Fruit fly (Drosophila melanogaster): ENCODE results near the gene CG15239.

CG15239 gene

DNA sequence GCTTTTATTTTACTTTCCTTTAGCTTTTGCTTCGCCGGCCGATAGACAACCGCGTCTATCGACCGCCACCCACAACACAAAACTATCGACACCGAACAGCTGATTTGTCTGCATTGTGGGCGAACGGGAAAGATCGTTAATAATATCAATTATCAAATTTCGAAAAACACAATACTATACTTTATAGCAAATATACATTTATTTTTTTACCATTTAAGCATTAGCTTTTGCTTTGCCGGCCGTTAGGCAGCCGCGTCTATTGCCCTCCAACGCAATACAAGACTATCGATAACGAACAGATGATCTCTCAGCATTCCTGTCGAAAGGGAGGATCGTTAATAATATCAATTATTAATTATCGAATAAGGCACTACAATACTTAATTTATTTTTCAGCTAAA, 52.2 kb downstream of the CG15239 start, which contains the start of the genes CG2938 and Glos (continued):
- TF ChIP-seq hbn (GFP tag; IDR thresholded peaks at IDR 0.05; ENCODE audit: partially characterized antibody) (peak; percentile 67), CG4854 (GFP tag; optimal IDR thresholded peaks at IDR 0.05) (no peak), ham (GFP tag; IDR thresholded peaks at IDR 0.05) (no peak), mld (GFP tag; IDR thresholded peaks at IDR 0.05; ENCODE audit: partially characterized antibody) (no peak), CG7556 (GFP tag; optimal IDR thresholded peaks at IDR 0.05) (no peak), dm (GFP tag; optimal IDR thresholded peaks at IDR 0.05) (no peak), scrt (GFP tag; optimal IDR thresholded peaks at IDR 0.05) (no peak), inv (GFP tag; IDR thresholded peaks at IDR 0.05; ENCODE audit: partially characterized antibody) (peak; percentile 55), CG2129 (GFP tag; IDR thresholded peaks at IDR 0.05; ENCODE audit: partially characterized antibody) (peak; percentile 73), Dbx (GFP tag; IDR thresholded peaks at IDR 0.05) (no peak), CG32772 (GFP tag; IDR thresholded peaks at IDR 0.05) (no peak), trem (tag; optimal IDR thresholded peaks at IDR 0.05) (peak; percentile 49), Dref (GFP tag; IDR thresholded peaks at IDR 0.05) (peak; percentile 64), CG10565 (GFP tag; optimal IDR thresholded peaks at IDR 0.05) (no peak), CG14860 (GFP tag; IDR thresholded peaks at IDR 0.05; ENCODE audit: partially characterized antibody) (peak; percentile 68; the same call in 2 of the 3 replicates), CG1603 (tag; optimal IDR thresholded peaks at IDR 0.05) (peak; percentile 13), CG16863 (GFP tag; optimal IDR thresholded peaks at IDR 0.05) (no peak), CG10147 (GFP tag; optimal IDR thresholded peaks at IDR 0.05) (no peak), mam (GFP tag; optimal IDR thresholded peaks at IDR 0.05) (no peak), Hr51 (GFP tag; optimal IDR thresholded peaks at IDR 0.05) (no peak), bbx (GFP tag; IDR thresholded peaks at IDR 0.05; ENCODE audit: partially characterized antibody) (peak; percentile 68), pita (GFP tag; optimal IDR thresholded peaks at IDR 0.05) (no peak), CG34224 (GFP tag; IDR thresholded peaks at IDR 0.05; ENCODE audit: partially characterized antibody) (peak; percentile 77), eve (GFP tag; optimal IDR thresholded peaks at IDR 0.05) (no peak), hkb (optimal IDR thresholded peaks at IDR 0.05) (no peak), hkb (GFP tag; IDR thresholded peaks at IDR 0.05) (no peak), wek (GFP tag; optimal IDR thresholded peaks at IDR 0.05) (no peak), CG2875 (GFP tag; optimal IDR thresholded peaks at IDR 0.05) (no peak), CG14710 (tag; optimal IDR thresholded peaks at IDR 0.05) (peak; percentile 36), yki (optimal IDR thresholded peaks at IDR 0.05) (no peak), CG15514 (GFP tag; optimal IDR thresholded peaks at IDR 0.05) (peak; percentile 4), HLH3B (GFP tag; IDR thresholded peaks at IDR 0.05) (no peak), ttk (GFP tag; IDR thresholded peaks at IDR 0.05) (no peak), ab (GFP tag; optimal IDR thresholded peaks at IDR 0.05) (no peak), BEAF-32 (GFP tag; optimal IDR thresholded peaks at IDR 0.05) (peak; percentile 76), CG8281 (tag; optimal IDR thresholded peaks at IDR 0.05) (no peak), vnd (GFP tag; IDR thresholded peaks at IDR 0.05; ENCODE audit: partially characterized antibody) (peak; percentile 76), Sox100B (GFP tag; optimal IDR thresholded peaks at IDR 0.05) (no peak), crp (GFP tag; optimal IDR thresholded peaks at IDR 0.05) (peak; percentile 54 to 89), CG7963 (GFP tag; IDR thresholded peaks at IDR 0.05; ENCODE audit: partially characterized antibody) (peak; percentile 65), CG17912 (GFP tag; optimal IDR thresholded peaks at IDR 0.05) (no peak), CG5180 (GFP tag; optimal IDR thresholded peaks at IDR 0.05) (no peak), CG9817 (tag; optimal IDR thresholded peaks at IDR 0.05) (no peak), chinmo (GFP tag; IDR thresholded peaks at IDR 0.05; ENCODE audit: partially characterized antibody) (0 out of 4 replicates have a peak, but pooled peaks have one; percentile 61), pan (optimal IDR thresholded peaks at IDR 0.05) (no peak), pan (GFP tag; optimal IDR thresholded peaks at IDR 0.05 in 1 of 2, IDR thresholded peaks at IDR 0.05 in 1 of 2) (no peak), ssp (GFP tag; IDR thresholded peaks at IDR 0.05) (no peak), CoRest (tag; optimal IDR thresholded peaks at IDR 0.05) (peak; percentile 9), kay (GFP tag; optimal IDR thresholded peaks at IDR 0.05) (no peak), sna (GFP tag; IDR thresholded peaks at IDR 0.05; ENCODE audit: partially characterized antibody) (peak; percentile 74)
